Worm (Caenorhabditis elegans) whole organism, mixed stage, embryonic: ENCODE measurements around the gene ZK742.3.

Experiments used
- bed-3 ChIP-seq: fragments of 200-800 bp; sonication (Bioruptor generic); optimal IDR thresholded peaks from 3 replicates; lab custom pipeline; 2018; ENCODE audit warnings: mild to moderate bottlenecking, missing genetic modification characterization, moderate library complexity, missing compliant biosample characterization
- lin-13 ChIP-seq: fragments of 150-350 bp; optimal IDR thresholded peaks from 2 replicates; lab custom pipeline; 2014; ENCODE audit warnings: missing biosample characterization, missing genetic modification characterization
- mep-1 ChIP-seq: fragments of 150-350 bp; optimal IDR thresholded peaks from 2 replicates; lab custom pipeline; 2017; ENCODE audit warnings: missing biosample characterization, missing genetic modification reagents, missing genetic modification characterization, inconsistent platforms
- nhr-76 ChIP-seq: sonication (generic microtip); optimal IDR thresholded peaks from 2 replicates; lab custom pipeline; 2017; ENCODE audit warnings: missing biosample characterization, missing genetic modification characterization

DNA sequence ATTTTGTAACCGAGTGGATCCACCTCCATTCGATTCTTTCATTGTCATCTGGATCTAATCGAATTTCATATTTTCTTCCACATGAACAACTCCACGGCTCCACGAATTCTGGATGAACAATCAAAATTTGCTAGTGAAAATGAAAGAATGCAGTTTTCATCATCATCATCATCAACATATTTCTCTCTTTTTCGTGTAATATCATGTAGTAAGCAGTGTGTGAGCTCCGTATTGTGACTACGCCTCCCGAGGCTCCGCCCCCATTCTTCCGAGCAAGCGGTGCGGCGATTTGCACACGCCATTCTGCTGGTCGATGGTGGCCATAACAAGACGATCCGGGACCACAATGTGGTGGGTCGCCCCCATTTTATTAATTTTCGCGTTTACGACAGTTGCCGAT, 11.6 kb downstream of the ZK742.3 start, which contains the start of gene ZK742.7:
- TF ChIP-seq bed-3 = no peak
- TF ChIP-seq lin-13 (tag; lab: Kevin White, UChicago) = no peak
- TF ChIP-seq mep-1 = no peak
- no peak for TF ChIP-seq nhr-76 (tag; lab: Kevin White, UChicago)
